Worm (Caenorhabditis elegans): ENCODE measurements around the gene tyr-2.

The tyr-2 gene

DNA sequence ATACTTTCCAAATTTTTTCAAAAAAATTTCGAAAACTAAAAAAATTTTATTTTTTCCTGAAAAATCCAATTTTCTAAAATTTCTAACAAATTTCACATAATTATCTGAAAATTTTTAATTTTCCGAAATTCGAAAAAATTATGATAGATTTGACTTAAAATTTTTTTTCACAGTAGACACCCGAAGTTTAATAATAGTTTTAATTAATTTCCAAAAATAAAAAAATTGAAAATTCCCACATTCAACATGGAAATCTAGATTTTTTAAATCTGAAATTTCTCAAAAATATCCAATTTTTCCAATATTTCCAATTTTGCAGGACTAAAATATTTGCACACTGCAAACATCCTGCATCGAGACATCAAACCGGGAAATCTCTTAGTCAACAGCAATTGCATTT is 22.1 kb upstream of the tyr-2 start:
- TF ChIP-seq unc-39 (tag; optimal IDR thresholded peaks at IDR 0.05) (no peak), ham-2 (GFP tag; optimal IDR thresholded peaks at IDR 0.05) (no peak), nhr-76 (tag; optimal IDR thresholded peaks at IDR 0.05) (no peak), elt-1 (tag; optimal IDR thresholded peaks at IDR 0.05; ENCODE audit: borderline replicate concordance, insufficient read depth) (no peak), ztf-11 (tag; optimal IDR thresholded peaks at IDR 0.05) (no peak), cnd-1 (tag; optimal IDR thresholded peaks at IDR 0.05) (no peak), snpc-4 (tag; optimal IDR thresholded peaks at IDR 0.05) (no peak), lsy-2 (tag; optimal IDR thresholded peaks at IDR 0.05) (no peak), ceh-83 (GFP tag; optimal IDR thresholded peaks at IDR 0.05) (no peak), unc-120 (tag; optimal IDR thresholded peaks at IDR 0.05; ENCODE audit: poor library complexity, severe bottlenecking) (no peak), flh-1 (GFP tag; optimal IDR thresholded peaks at IDR 0.05) (no peak), ces-1 (GFP tag; optimal IDR thresholded peaks at IDR 0.05) (no peak), tbx-8 (GFP tag; optimal IDR thresholded peaks at IDR 0.05) (no peak), bed-3 (GFP tag; optimal IDR thresholded peaks at IDR 0.05) (no peak)

DNA sequence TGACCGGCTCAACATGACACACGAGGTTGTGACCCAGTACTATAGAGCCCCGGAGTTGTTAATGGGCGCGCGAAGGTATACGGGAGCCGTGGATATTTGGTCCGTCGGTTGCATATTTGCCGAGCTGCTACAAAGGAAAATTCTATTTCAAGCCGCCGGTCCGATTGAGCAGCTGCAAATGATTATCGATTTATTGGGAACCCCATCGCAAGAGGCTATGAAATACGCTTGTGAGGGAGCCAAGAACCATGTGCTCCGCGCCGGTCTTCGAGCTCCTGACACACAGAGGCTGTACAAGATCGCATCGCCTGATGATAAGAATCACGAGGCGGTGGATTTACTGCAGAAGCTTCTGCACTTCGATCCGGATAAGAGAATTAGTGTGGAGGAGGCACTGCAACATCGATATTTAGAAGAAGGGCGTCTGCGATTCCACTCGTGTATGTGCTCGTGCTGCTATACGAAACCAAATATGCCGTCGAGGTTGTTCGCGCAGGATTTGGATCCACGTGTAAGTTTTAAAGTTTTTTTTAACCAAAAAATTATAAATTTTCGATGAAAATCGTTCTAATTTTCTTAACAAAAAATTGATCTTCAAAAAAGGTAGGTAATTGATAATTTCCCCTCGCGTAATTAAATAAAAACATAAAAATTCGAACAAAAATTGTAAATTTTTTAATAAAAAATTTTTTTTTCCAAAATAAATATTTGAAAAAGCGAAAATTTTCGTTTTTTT is 21.5 kb upstream of the tyr-2 start:
- TF ChIP-seq sem-2 (GFP tag; optimal IDR thresholded peaks at IDR 0.05): peak; percentile 18
- TF ChIP-seq pha-4 (tag; optimal IDR thresholded peaks at IDR 0.05): no peak

DNA sequence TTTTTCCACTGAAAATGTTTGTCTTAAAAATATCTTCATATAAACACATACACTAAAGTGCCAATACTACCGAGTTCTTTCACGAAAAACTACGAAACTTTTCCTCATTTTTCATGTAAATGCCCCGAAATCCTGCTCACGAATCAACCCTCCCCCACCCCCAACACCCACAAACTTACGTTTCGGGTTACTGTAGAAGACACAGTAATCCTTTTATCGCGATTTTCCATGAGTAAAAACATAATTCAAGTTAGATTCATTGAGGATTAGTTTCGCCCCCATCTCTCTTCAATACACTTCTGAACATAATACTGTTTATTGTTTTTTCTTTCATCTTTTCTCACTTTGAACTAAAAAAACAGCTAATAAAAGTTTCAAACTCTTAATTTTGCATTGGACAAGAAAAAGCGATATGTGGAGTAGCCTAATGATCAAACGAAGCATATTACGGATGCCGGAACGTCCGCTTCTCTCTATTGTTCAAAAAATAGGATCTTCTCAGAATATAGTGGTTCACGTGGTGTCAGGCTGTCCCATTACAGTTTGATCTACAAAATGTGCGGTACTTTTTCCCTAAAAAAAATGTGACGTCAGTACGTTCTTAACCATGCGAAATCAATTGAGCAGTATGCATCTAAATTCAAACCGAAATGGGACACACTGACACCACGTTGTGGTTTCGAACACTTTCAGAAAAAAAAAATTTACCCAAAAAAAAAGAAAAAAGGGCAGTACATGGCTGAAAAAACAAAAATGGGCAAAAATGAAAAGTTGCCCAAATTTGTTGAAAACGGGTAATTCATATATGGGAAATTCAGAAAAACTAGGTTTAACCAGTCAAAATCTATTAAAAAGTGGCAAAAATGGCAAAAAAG is 19.8 kb upstream of the tyr-2 start:
- TF ChIP-seq tbx-8 (GFP tag; optimal IDR thresholded peaks at IDR 0.05) (no peak), nhr-28 (tag; optimal IDR thresholded peaks at IDR 0.05) (no peak), elt-1 (tag; optimal IDR thresholded peaks at IDR 0.05; ENCODE audit: borderline replicate concordance, insufficient read depth) (no peak), lsy-2 (tag; optimal IDR thresholded peaks at IDR 0.05) (no peak), nhr-12 (tag; optimal IDR thresholded peaks at IDR 0.05) (no peak), unc-39 (tag; optimal IDR thresholded peaks at IDR 0.05) (no peak), zip-8 (tag; optimal IDR thresholded peaks at IDR 0.05) (no peak), sptf-1 (tag; optimal IDR thresholded peaks at IDR 0.05) (no peak), ceh-43 (GFP tag; optimal IDR thresholded peaks at IDR 0.05) (no peak), lin-32 (GFP tag; optimal IDR thresholded peaks at IDR 0.05) (no peak), snpc-4 (tag; optimal IDR thresholded peaks at IDR 0.05) (no peak), pha-4 (tag; optimal IDR thresholded peaks at IDR 0.05) (no peak), hlh-1 (tag; optimal IDR thresholded peaks at IDR 0.05) (no peak), mls-2 (tag; optimal IDR thresholded peaks at IDR 0.05) (no peak), lin-13 (tag; optimal IDR thresholded peaks at IDR 0.05) (no peak), nhr-237 (tag; optimal IDR thresholded peaks at IDR 0.05) (no peak)

DNA sequence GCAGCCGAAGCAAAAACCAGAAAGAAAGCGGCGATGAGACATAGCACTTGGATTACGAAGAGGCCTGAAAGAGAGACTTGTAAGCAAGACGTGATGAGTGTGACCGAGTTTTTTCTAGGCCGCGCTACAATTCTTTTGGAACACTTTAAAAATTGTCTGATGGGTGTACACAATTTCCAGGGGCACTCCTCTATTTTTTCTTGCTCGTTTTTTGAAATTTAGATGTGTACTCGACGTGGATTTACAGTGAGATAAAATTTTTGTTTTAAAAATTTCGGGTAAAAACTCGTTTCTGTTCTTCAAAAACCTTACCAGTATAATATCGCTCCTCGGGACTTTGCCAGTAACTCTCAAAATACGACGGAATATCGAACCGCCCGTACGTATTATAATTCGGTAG is 14.3 kb upstream of the tyr-2 start:
- no peak for TF ChIP-seq elt-3 (tag; optimal IDR thresholded peaks at IDR 0.05)
- TF ChIP-seq pha-4 (tag; optimal IDR thresholded peaks at IDR 0.05): no peak
- no peak for TF ChIP-seq drap-1 (GFP tag; optimal IDR thresholded peaks at IDR 0.05)
- no peak for TF ChIP-seq zip-8 (tag; optimal IDR thresholded peaks at IDR 0.05)
- no peak for TF ChIP-seq bed-3 (GFP tag; optimal IDR thresholded peaks at IDR 0.05)
- no peak for TF ChIP-seq unc-120 (tag; optimal IDR thresholded peaks at IDR 0.05; ENCODE audit: poor library complexity, severe bottlenecking)
- no peak for TF ChIP-seq cnd-1 (tag; optimal IDR thresholded peaks at IDR 0.05)
- TF ChIP-seq nhr-12 (tag; optimal IDR thresholded peaks at IDR 0.05): no peak
- TF ChIP-seq unc-39 (tag; optimal IDR thresholded peaks at IDR 0.05): no peak
- TF ChIP-seq nhr-2 (tag; optimal IDR thresholded peaks at IDR 0.05): no peak
- no peak for TF ChIP-seq nhr-237 (tag; optimal IDR thresholded peaks at IDR 0.05)
- TF ChIP-seq elt-1 (tag; optimal IDR thresholded peaks at IDR 0.05; ENCODE audit: borderline replicate concordance, insufficient read depth): no peak
- TF ChIP-seq lin-32 (GFP tag; optimal IDR thresholded peaks at IDR 0.05): no peak
- no peak for TF ChIP-seq flh-1 (GFP tag; optimal IDR thresholded peaks at IDR 0.05)
- TF ChIP-seq mls-2 (tag; optimal IDR thresholded peaks at IDR 0.05): no peak

DNA sequence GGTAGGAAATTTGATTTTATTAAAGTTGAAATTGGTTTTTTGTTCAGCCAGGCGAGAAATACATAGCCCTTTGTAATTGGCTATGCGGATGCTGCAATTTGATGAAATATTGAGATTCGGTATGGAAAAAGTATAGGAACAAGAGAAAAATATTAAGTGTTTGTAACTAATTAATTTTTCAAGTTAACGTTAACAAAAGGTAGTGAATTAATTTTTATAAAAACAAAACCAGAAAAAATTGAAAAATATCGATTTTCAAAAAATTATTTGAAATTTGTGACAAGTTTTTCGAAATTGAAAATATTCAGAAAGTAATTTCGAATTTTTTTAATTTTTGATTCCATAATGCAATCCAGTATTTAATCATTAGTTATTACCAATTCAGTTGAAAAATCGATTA is 12.4 kb upstream of the tyr-2 start, which contains the start of gene W06F12.2:
Gene W06F12.2 (minus strand): TSS at position 101 of the 400 bp plus-strand sequence.
- TF ChIP-seq tbx-8 (GFP tag; optimal IDR thresholded peaks at IDR 0.05) (no peak), M03D4.4 (tag; optimal IDR thresholded peaks at IDR 0.05) (no peak)

Data from whole organism, mixed stage, embryonic.